Fruit fly (Drosophila melanogaster) whole organism, embryonic: Measurements from ENCODE around the gene cdi.

ENCODE experiments used
- Atf-2 ChIP-seq: fragments of 200-800 bp; sonication (Bioruptor generic); optimal IDR thresholded peaks from 2 replicates; lab custom pipeline; 2016; ENCODE audit warnings: missing biosample characterization, missing genetic modification characterization
- Atf3 ChIP-seq: fragments of 200-800 bp; sonication (Bioruptor generic); optimal IDR thresholded peaks from 3 replicates; lab custom pipeline; 2016; ENCODE audit warnings: missing biosample characterization, missing genetic modification characterization
- B-H2 ChIP-seq: fragments of 200-800 bp; sonication (Bioruptor generic); optimal IDR thresholded peaks from 2 replicates; lab custom pipeline; 2018; ENCODE audit warnings: missing biosample characterization, mild to moderate bottlenecking, missing genetic modification characterization
- CG10959 ChIP-seq: fragments of 200-800 bp; sonication (Bioruptor generic); IDR thresholded peaks from 2 replicates; pipeline ENCODE4 v1.3.6; 2022; ENCODE audit warnings: missing biosample characterization, missing genetic modification characterization
- CG11093 ChIP-seq: fragments of 200-800 bp; sonication (Bioruptor generic); IDR thresholded peaks from 3 replicates; pipeline ENCODE4 v1.3.6; 2022; ENCODE audit warnings: missing biosample characterization, missing genetic modification characterization
- CG11456 ChIP-seq: fragments of 200-800 bp; sonication (Bioruptor generic); IDR thresholded peaks from 3 replicates; pipeline ENCODE4 v1.3.6; 2022; ENCODE audit warnings: missing biosample characterization, missing genetic modification characterization
- CG12219 ChIP-seq: fragments of 200-800 bp; sonication (Bioruptor generic); optimal IDR thresholded peaks from 3 replicates; lab custom pipeline; 2018; ENCODE audit warnings: missing biosample characterization, mild to moderate bottlenecking, missing genetic modification characterization
- CG14014 ChIP-seq: fragments of 200-800 bp; sonication (Bioruptor generic); IDR thresholded peaks from 2 replicates; pipeline ENCODE4 v1.3.6; 2022; ENCODE audit warnings: missing biosample characterization, missing genetic modification characterization
- CG14441 ChIP-seq: fragments of 200-800 bp; sonication (Bioruptor generic); IDR thresholded peaks from 2 replicates; pipeline ENCODE4 v1.3.6; 2022; ENCODE audit warnings: missing biosample characterization, missing genetic modification characterization
- CG14860 ChIP-seq: fragments of 200-800 bp; sonication (Bioruptor generic); IDR thresholded peaks from 3 replicates; pipeline ENCODE4 v1.3.6; 2022; ENCODE audit warnings: missing biosample characterization, missing genetic modification characterization; ENCODE audit not compliant: partially characterized antibody
- CG15514 ChIP-seq: fragments of 200-800 bp; sonication (Bioruptor generic); optimal IDR thresholded peaks from 3 replicates; lab custom pipeline; 2017; ENCODE audit warnings: missing biosample characterization, missing genetic modification characterization, mild to moderate bottlenecking, moderate library complexity, missing genetic modification reagents
- CG17328 ChIP-seq: fragments of 200-800 bp; sonication (Bioruptor generic); IDR thresholded peaks from 2 replicates; pipeline ENCODE4 v1.3.6; 2022; ENCODE audit warnings: missing biosample characterization, missing genetic modification characterization
- CG17912 ChIP-seq: fragments of 200-800 bp; sonication (Bioruptor generic); optimal IDR thresholded peaks from 2 replicates; lab custom pipeline; 2018; ENCODE audit warnings: missing biosample characterization, mild to moderate bottlenecking, missing genetic modification characterization
- CG32767 ChIP-seq: fragments of 200-800 bp; sonication (Bioruptor generic); IDR thresholded peaks from 2 replicates; pipeline ENCODE4 v1.3.6; 2022; ENCODE audit warnings: missing biosample characterization, missing genetic modification characterization
- CG32772 ChIP-seq: fragments of 200-800 bp; sonication (Bioruptor generic); IDR thresholded peaks from 2 replicates; pipeline ENCODE4 v1.3.6; 2022; ENCODE audit warnings: missing biosample characterization, missing genetic modification characterization
- CG3281 ChIP-seq: fragments of 200-800 bp; sonication (Bioruptor generic); optimal IDR thresholded peaks from 3 replicates; lab custom pipeline; 2017; ENCODE audit warnings: missing biosample characterization, mild to moderate bottlenecking, missing genetic modification characterization
- CG34422 ChIP-seq: fragments of 200-800 bp; sonication (Bioruptor generic); IDR thresholded peaks from 3 replicates; pipeline ENCODE4 v1.3.6; 2022; ENCODE audit warnings: missing biosample characterization, missing genetic modification characterization
- CG3847 ChIP-seq: fragments of 200-800 bp; sonication (Bioruptor generic); IDR thresholded peaks from 2 replicates; pipeline ENCODE4 v1.3.6; 2022; ENCODE audit warnings: missing biosample characterization, missing genetic modification characterization
- CG3995 ChIP-seq: fragments of 200-800 bp; sonication (Bioruptor generic); optimal IDR thresholded peaks from 3 replicates; lab custom pipeline; 2016; ENCODE audit warnings: missing biosample characterization, missing genetic modification characterization
- CG4360 ChIP-seq: fragments of 200-800 bp; sonication (Bioruptor generic); IDR thresholded peaks from 2 replicates; pipeline ENCODE4 v1.3.6; 2022; ENCODE audit warnings: missing biosample characterization, missing genetic modification characterization
- CG6654 ChIP-seq: fragments of 200-800 bp; sonication (Bioruptor generic); optimal IDR thresholded peaks from 2 replicates; lab custom pipeline; 2017; ENCODE audit warnings: missing biosample characterization, mild to moderate bottlenecking, missing genetic modification characterization
- CG6765 ChIP-seq: fragments of 200-800 bp; sonication (Bioruptor generic); optimal IDR thresholded peaks from 3 replicates; lab custom pipeline; 2017; ENCODE audit warnings: missing biosample characterization, mild to moderate bottlenecking, missing genetic modification characterization
- CG7271 ChIP-seq: fragments of 200-800 bp; sonication (Bioruptor generic); optimal IDR thresholded peaks from 2 replicates; lab custom pipeline; 2018; ENCODE audit warnings: missing biosample characterization, mild to moderate bottlenecking, missing genetic modification characterization, moderate library complexity
- CG7839 ChIP-seq: fragments of 200-800 bp; sonication (Bioruptor generic); optimal IDR thresholded peaks from 3 replicates; lab custom pipeline; 2018; ENCODE audit warnings: missing biosample characterization, mild to moderate bottlenecking, missing genetic modification characterization, moderate library complexity
- CG7928 ChIP-seq: fragments of 200-800 bp; sonication (Bioruptor generic); optimal IDR thresholded peaks from 2 replicates; lab custom pipeline; 2017; ENCODE audit warnings: missing biosample characterization, mild to moderate bottlenecking, missing genetic modification characterization
- CG8359 ChIP-seq: fragments of 200-800 bp; sonication (Bioruptor generic); optimal IDR thresholded peaks from 2 replicates; lab custom pipeline; 2017; ENCODE audit warnings: missing biosample characterization, mild to moderate bottlenecking, missing genetic modification characterization, borderline replicate concordance
- D19B ChIP-seq: fragments of 200-800 bp; sonication (Bioruptor generic); optimal IDR thresholded peaks from 2 replicates; lab custom pipeline; 2017; ENCODE audit warnings: missing biosample characterization, mild to moderate bottlenecking, missing genetic modification characterization
- Dad ChIP-seq: fragments of 200-800 bp; sonication (Bioruptor generic); optimal IDR thresholded peaks from 3 replicates; lab custom pipeline; 2016; ENCODE audit warnings: missing biosample characterization, missing genetic modification characterization
- Dbx ChIP-seq: fragments of 200-800 bp; sonication (Bioruptor generic); IDR thresholded peaks from 3 replicates; pipeline ENCODE4 v1.3.6; 2022; ENCODE audit warnings: missing biosample characterization, missing genetic modification characterization
- Dip3 ChIP-seq: fragments of 200-800 bp; sonication (Bioruptor generic); optimal IDR thresholded peaks from 3 replicates; lab custom pipeline; 2016; ENCODE audit warnings: missing biosample characterization, missing genetic modification characterization
- H15 ChIP-seq: fragments of 200-800 bp; sonication (Bioruptor generic); IDR thresholded peaks from 3 replicates; pipeline ENCODE4 v1.3.6; 2022; ENCODE audit warnings: missing biosample characterization, missing genetic modification characterization
- Hr78 ChIP-seq, 2 experiments: fragments of 200-800 bp in 1 of 2; fragments of >200 bp in 1 of 2; sonication (Bioruptor generic) in 1 of 2; optimal IDR thresholded peaks; 2 replicates each; lab custom pipeline; 2017 to 2019; ENCODE audit warnings: missing biosample characterization in 2 of 2, missing genetic modification characterization in 2 of 2, mild to moderate bottlenecking in 1 of 2, moderate library complexity in 1 of 2
- MESR4 ChIP-seq: fragments of 200-800 bp; sonication (Bioruptor generic); optimal IDR thresholded peaks from 2 replicates; lab custom pipeline; 2018; ENCODE audit warnings: missing biosample characterization, mild to moderate bottlenecking, missing genetic modification characterization, moderate library complexity
- Ssrp ChIP-seq: fragments of 200-800 bp; sonication (Bioruptor generic); optimal IDR thresholded peaks from 2 replicates; lab custom pipeline; 2018; ENCODE audit warnings: missing biosample characterization, mild to moderate bottlenecking, missing genetic modification characterization, moderate library complexity
- ab ChIP-seq: fragments of 200-800 bp; sonication (Bioruptor generic); optimal IDR thresholded peaks from 2 replicates; lab custom pipeline; 2016; ENCODE audit warnings: missing biosample characterization, missing genetic modification characterization
- chif ChIP-seq, 2 experiments: fragments of 200-800 bp; sonication (Bioruptor generic); optimal IDR thresholded peaks; 3 replicates each; lab custom pipeline; 2016; ENCODE audit warnings: missing biosample characterization in 2 of 2, missing genetic modification characterization in 2 of 2
- da ChIP-seq: fragments of 200-800 bp; sonication (Bioruptor generic); optimal IDR thresholded peaks from 2 replicates; lab custom pipeline; 2016; ENCODE audit warnings: missing biosample characterization, missing genetic modification characterization
- danr ChIP-seq: fragments of 200-800 bp; sonication (Bioruptor generic); IDR thresholded peaks from 2 replicates; pipeline ENCODE4 v1.3.6; 2022; ENCODE audit warnings: missing biosample characterization, missing genetic modification characterization
- en ChIP-seq: fragments of 200-800 bp; sonication (Bioruptor generic); optimal IDR thresholded peaks from 2 replicates; lab custom pipeline; 2016; ENCODE audit warnings: missing biosample characterization, missing genetic modification characterization
- ftz-f1 ChIP-seq: fragments of 200-800 bp; sonication (Bioruptor generic); optimal IDR thresholded peaks from 2 replicates; lab custom pipeline; 2016; ENCODE audit warnings: missing biosample characterization, missing genetic modification characterization
- gsb-n ChIP-seq: fragments of 200-800 bp; sonication (Bioruptor generic); optimal IDR thresholded peaks from 3 replicates; lab custom pipeline; 2018; ENCODE audit warnings: missing biosample characterization, mild to moderate bottlenecking, missing genetic modification characterization
- jing ChIP-seq: fragments of 200-800 bp; sonication (Bioruptor generic); optimal IDR thresholded peaks from 2 replicates; lab custom pipeline; 2018; ENCODE audit warnings: missing biosample characterization, mild to moderate bottlenecking, missing genetic modification characterization
- luna ChIP-seq: fragments of 200-800 bp; sonication (Bioruptor generic); optimal IDR thresholded peaks from 2 replicates; lab custom pipeline; 2016; ENCODE audit warnings: missing biosample characterization, missing genetic modification characterization
- odd ChIP-seq: fragments of 200-800 bp; sonication (Bioruptor generic); optimal IDR thresholded peaks from 2 replicates; lab custom pipeline; 2017; ENCODE audit warnings: missing biosample characterization, mild to moderate bottlenecking, missing genetic modification characterization
- org-1 ChIP-seq: fragments of 200-800 bp; sonication (Bioruptor generic); optimal IDR thresholded peaks from 2 replicates; lab custom pipeline; 2017; ENCODE audit warnings: missing biosample characterization, missing genetic modification characterization
- p53 ChIP-seq: fragments of 200-800 bp; sonication (Bioruptor generic); optimal IDR thresholded peaks from 2 replicates; lab custom pipeline; 2016; ENCODE audit warnings: missing biosample characterization, missing genetic modification characterization
- pb ChIP-seq: fragments of 200-800 bp; sonication (Bioruptor generic); optimal IDR thresholded peaks from 3 replicates; lab custom pipeline; 2016; ENCODE audit warnings: missing biosample characterization, missing genetic modification characterization
- pfk ChIP-seq: fragments of 200-800 bp; sonication (Bioruptor generic); optimal IDR thresholded peaks from 2 replicates; lab custom pipeline; 2018; ENCODE audit warnings: missing biosample characterization, mild to moderate bottlenecking, missing genetic modification characterization, moderate library complexity
- schlank ChIP-seq: fragments of 200-800 bp; sonication (Bioruptor generic); optimal IDR thresholded peaks from 2 replicates; lab custom pipeline; 2018; ENCODE audit warnings: missing biosample characterization, mild to moderate bottlenecking, missing genetic modification characterization
- sqz ChIP-seq: fragments of 200-800 bp; sonication (Bioruptor generic); optimal IDR thresholded peaks from 3 replicates; lab custom pipeline; 2018; ENCODE audit warnings: missing biosample characterization, mild to moderate bottlenecking, missing genetic modification characterization
- z ChIP-seq: fragments of 200-800 bp; sonication (Bioruptor generic); IDR thresholded peaks from 3 replicates; pipeline ENCODE4 v1.3.6; 2022; ENCODE audit warnings: missing biosample characterization, missing genetic modification characterization

cdi gene

dm6 chr3R:19073002-19073401, 21.1 kb downstream of the cdi start (continued):
- TF ChIP-seq CG3281 (GFP tag; lab: Kevin White, UChicago) (no peak), CG14441 (GFP tag; lab: Robert Waterston, UW) (peak; percentile 46; the same call in 1 of the 2 replicates), Hr78 (GFP tag; optimal IDR thresholded peaks at IDR 0.05; lab: Kevin White, UChicago) (peak in 1 of 2 experiments; percentile 33), Atf3 (GFP tag; lab: Kevin White, UChicago) (no peak), CG7271 (tag; lab: Kevin White, UChicago) (peak; percentile 23), ftz-f1 (GFP tag; lab: Kevin White, UChicago) (no peak), D19B (GFP tag; lab: Kevin White, UChicago) (no peak), MESR4 (GFP tag; lab: Kevin White, UChicago) (no peak), en (GFP tag; lab: Kevin White, UChicago) (no peak), luna (GFP tag; lab: Kevin White, UChicago) (no peak), CG4360 (peak; percentile 76), jing (GFP tag; lab: Kevin White, UChicago) (peak; percentile 33), Dad (GFP tag; lab: Kevin White, UChicago) (no peak), Dbx (no peak), ab (GFP tag; lab: Kevin White, UChicago) (no peak), CG10959 (GFP tag; lab: Robert Waterston, UW) (peak; percentile 46; the same call in 1 of the 2 replicates), CG15514 (no peak), CG6654 (GFP tag; lab: Kevin White, UChicago) (peak; percentile 19), sqz (GFP tag; lab: Kevin White, UChicago) (no peak), pfk (GFP tag; lab: Kevin White, UChicago) (no peak), CG32767 (GFP tag; lab: Robert Waterston, UW) (peak; percentile 36; the same call in 1 of the 2 replicates), chif (GFP tag; optimal IDR thresholded peaks at IDR 0.05; lab: Kevin White, UChicago) (peak; percentile 4 to 37), Atf-2 (no peak), gsb-n (tag; lab: Kevin White, UChicago) (peak; percentile 61), CG8359 (peak; percentile 11), CG3847 (GFP tag; lab: Robert Waterston, UW) (0 out of 2 replicates have a peak, but pooled peaks have one; percentile 23), CG6765 (GFP tag; lab: Kevin White, UChicago) (no peak), CG17912 (GFP tag; lab: Kevin White, UChicago) (no peak), CG11456 (GFP tag; lab: Robert Waterston, UW) (no peak), CG14014 (GFP tag; lab: Robert Waterston, UW) (no peak), schlank (tag; lab: Kevin White, UChicago) (no peak), CG3995 (no peak), CG12219 (GFP tag; lab: Kevin White, UChicago) (peak; percentile 52), Dip3 (GFP tag; lab: Kevin White, UChicago) (no peak), odd (peak; percentile 1), pb (GFP tag; lab: Kevin White, UChicago) (no peak), z (GFP tag; lab: Robert Waterston, UW) (no peak), CG11093 (GFP tag; lab: Robert Waterston, UW) (peak; percentile 57; the same call in 2 of the 3 replicates), CG32772 (GFP tag; lab: Robert Waterston, UW) (peak; percentile 51; the same call in 1 of the 2 replicates), danr (GFP tag; lab: Robert Waterston, UW) (0 out of 2 replicates have a peak, but pooled peaks have one; percentile 12), CG34422 (GFP tag; lab: Robert Waterston, UW) (peak; percentile 60; the same call in 1 of the 3 replicates), Ssrp (peak; percentile 66), CG14860 (GFP tag; lab: Robert Waterston, UW) (no peak), B-H2 (GFP tag; lab: Kevin White, UChicago) (no peak), H15 (no peak), CG7928 (GFP tag; lab: Kevin White, UChicago) (no peak), p53 (GFP tag; lab: Kevin White, UChicago) (no peak), CG7839 (peak; percentile 74), da (GFP tag; lab: Kevin White, UChicago) (no peak), CG17328 (GFP tag; lab: Robert Waterston, UW) (peak; percentile 61), org-1 (GFP tag; lab: Kevin White, UChicago) (peak; percentile 26)
